Fruit fly (Drosophila melanogaster): ENCODE data around the gene aay.

Gene aay

dm6 chr3L:9397156-9397555 lies 25.9 kb upstream of the aay start (continued):
- TF ChIP-seq kni (GFP tag; optimal IDR thresholded peaks at IDR 0.05): peak; percentile 26
- peak; percentile 67 for TF ChIP-seq CG17568 (GFP tag; optimal IDR thresholded peaks at IDR 0.05)
- TF ChIP-seq psq (GFP tag; optimal IDR thresholded peaks at IDR 0.05): no peak
- peak; percentile 12 for TF ChIP-seq kay (GFP tag; optimal IDR thresholded peaks at IDR 0.05)
- TF ChIP-seq CG10654 (GFP tag; optimal IDR thresholded peaks at IDR 0.05): peak; percentile 71
- TF ChIP-seq CG7556 (GFP tag; optimal IDR thresholded peaks at IDR 0.05): peak; percentile 67
- TF ChIP-seq CG15696 (tag; optimal IDR thresholded peaks at IDR 0.05): peak; percentile 66
- TF ChIP-seq exex (tag; optimal IDR thresholded peaks at IDR 0.05): peak; percentile 79
- TF ChIP-seq CG13296 (GFP tag; optimal IDR thresholded peaks at IDR 0.05): peak; percentile 84
- TF ChIP-seq HLH54F (GFP tag; optimal IDR thresholded peaks at IDR 0.05): peak; percentile 10
- TF ChIP-seq Pdp1 (GFP tag; optimal IDR thresholded peaks at IDR 0.05): peak; percentile 17 to 24
- peak; percentile 87 for TF ChIP-seq MTF-1 (GFP tag; optimal IDR thresholded peaks at IDR 0.05; ENCODE audit: borderline replicate concordance)
- TF ChIP-seq CG17359 (tag; optimal IDR thresholded peaks at IDR 0.05): peak; percentile 78
- peak; percentile 44 for TF ChIP-seq Drgx (GFP tag; IDR thresholded peaks at IDR 0.05)
- TF ChIP-seq dmrt99B (tag; optimal IDR thresholded peaks at IDR 0.05): peak; percentile 55
- TF ChIP-seq CG16813 (GFP tag; IDR thresholded peaks at IDR 0.05; ENCODE audit: partially characterized antibody): no peak
- peak; percentile 24 for TF ChIP-seq maf-S (GFP tag; optimal IDR thresholded peaks at IDR 0.05)
- peak; percentile 90 for TF ChIP-seq CG6813 (GFP tag; optimal IDR thresholded peaks at IDR 0.05)
- TF ChIP-seq sug (tag; optimal IDR thresholded peaks at IDR 0.05): peak; percentile 68
- peak; percentile 71 for TF ChIP-seq her (GFP tag; optimal IDR thresholded peaks at IDR 0.05)
- TF ChIP-seq HmgD (GFP tag; optimal IDR thresholded peaks at IDR 0.05): no peak
- TF ChIP-seq corto (GFP tag; optimal IDR thresholded peaks at IDR 0.05): no peak
- no peak for TF ChIP-seq hb (GFP tag; IDR thresholded peaks at IDR 0.05; ENCODE audit: partially characterized antibody)
- TF ChIP-seq Taf1 (GFP tag; IDR thresholded peaks at IDR 0.05): no peak
- peak; percentile 53; the same call in 1 of the 2 replicates for TF ChIP-seq stc (GFP tag; IDR thresholded peaks at IDR 0.05)
- TF ChIP-seq CG12236 (GFP tag; optimal IDR thresholded peaks at IDR 0.05): peak; percentile 26
- peak; percentile 34 for TF ChIP-seq CG6254 (GFP tag; optimal IDR thresholded peaks at IDR 0.05)
- peak; percentile 47 for TF ChIP-seq odd (GFP tag; optimal IDR thresholded peaks at IDR 0.05)
- TF ChIP-seq CG7839 (tag; optimal IDR thresholded peaks at IDR 0.05): peak; percentile 3
- peak; percentile 59 for TF ChIP-seq D19B (GFP tag; optimal IDR thresholded peaks at IDR 0.05)
- TF ChIP-seq CG7987 (GFP tag; optimal IDR thresholded peaks at IDR 0.05): peak; percentile 94
- no peak for TF ChIP-seq Mrtf (GFP tag; IDR thresholded peaks at IDR 0.05)
- no peak for TF ChIP-seq gfzf (GFP tag; optimal IDR thresholded peaks at IDR 0.05)
- no peak for TF ChIP-seq Chrac-16 (GFP tag; optimal IDR thresholded peaks at IDR 0.05)
- TF ChIP-seq CG9797 (GFP tag; optimal IDR thresholded peaks at IDR 0.05): peak; percentile 1
- no peak for TF ChIP-seq CG4617 (GFP tag; optimal IDR thresholded peaks at IDR 0.05; ENCODE audit: borderline replicate concordance)
- TF ChIP-seq Dip2 (GFP tag; IDR thresholded peaks at IDR 0.05): no peak
- peak; percentile 6 for TF ChIP-seq CG2875 (GFP tag; optimal IDR thresholded peaks at IDR 0.05)
- TF ChIP-seq ssp (GFP tag; IDR thresholded peaks at IDR 0.05): no peak
- peak; percentile 91 for TF ChIP-seq BtbVII (GFP tag; optimal IDR thresholded peaks at IDR 0.05)
- TF ChIP-seq eyg (GFP tag; optimal IDR thresholded peaks at IDR 0.05): peak; percentile 84
- peak; percentile 16 for TF ChIP-seq CG12942 (GFP tag; optimal IDR thresholded peaks at IDR 0.05)
- 0 out of 2 replicates have a peak, but pooled peaks have one; percentile 18 for TF ChIP-seq al (GFP tag; IDR thresholded peaks at IDR 0.05)
- peak; percentile 16 for TF ChIP-seq zfh2 (GFP tag; optimal IDR thresholded peaks at IDR 0.05)
- peak; percentile 75 for TF ChIP-seq CG33213 (GFP tag; optimal IDR thresholded peaks at IDR 0.05)
- peak; percentile 33 for TF ChIP-seq TFAM (GFP tag; optimal IDR thresholded peaks at IDR 0.05)
- TF ChIP-seq vfl (GFP tag; optimal IDR thresholded peaks at IDR 0.05): peak; percentile 19
- TF ChIP-seq CG33557 (GFP tag; optimal IDR thresholded peaks at IDR 0.05): peak; percentile 42
- TF ChIP-seq HLH3B (GFP tag; IDR thresholded peaks at IDR 0.05): peak; percentile 51; the same call in 1 of the 2 replicates
- 0 out of 2 replicates have a peak, but pooled peaks have one; percentile 6 for TF ChIP-seq CG11696 (GFP tag; IDR thresholded peaks at IDR 0.05)

All from whole organism, embryonic.